Fruit fly (Drosophila melanogaster) whole organism, adult: ENCODE results near the gene rno.
A peak's percentile ranks its signal among the peaks of the same experiment; 100 is the strongest.

Source experiments
- CG11617 ChIP-seq: fragments of 200-800 bp; sonication (Bioruptor generic); optimal IDR thresholded peaks from 2 replicates; lab custom pipeline; 2017; ENCODE audit warnings: mild to moderate bottlenecking, missing biosample characterization, missing genetic modification reagents, missing genetic modification characterization
- CG12768 ChIP-seq: fragments of 200-800 bp; sonication (Bioruptor generic); optimal IDR thresholded peaks from 2 replicates; lab custom pipeline; 2017; ENCODE audit warnings: missing biosample characterization, missing genetic modification characterization, mild to moderate bottlenecking, moderate library complexity, missing genetic modification reagents
- CG14711 ChIP-seq: fragments of 200-800 bp; sonication (Bioruptor generic); optimal IDR thresholded peaks from 2 replicates; lab custom pipeline; 2018; ENCODE audit warnings: missing biosample characterization, mild to moderate bottlenecking, missing genetic modification characterization, moderate library complexity
- CG1620 ChIP-seq: fragments of 200-800 bp; sonication (Bioruptor generic); optimal IDR thresholded peaks from 2 replicates; lab custom pipeline; 2016; ENCODE audit warnings: missing biosample characterization, missing genetic modification characterization
- CG33017 ChIP-seq: fragments of 200-800 bp; sonication (Bioruptor generic); optimal IDR thresholded peaks from 2 replicates; lab custom pipeline; 2018; ENCODE audit warnings: missing biosample characterization, mild to moderate bottlenecking, missing genetic modification characterization, moderate library complexity
- CG5204 ChIP-seq: fragments of 200-800 bp; sonication (Bioruptor generic); optimal IDR thresholded peaks from 2 replicates; lab custom pipeline; 2016; ENCODE audit warnings: missing biosample characterization, missing genetic modification characterization
- CG7045 ChIP-seq: fragments of 200-800 bp; sonication (Bioruptor generic); optimal IDR thresholded peaks from 2 replicates; lab custom pipeline; 2017; ENCODE audit warnings: missing biosample characterization, mild to moderate bottlenecking, missing genetic modification characterization
- CG7101 ChIP-seq: fragments of 200-800 bp; sonication (Bioruptor generic); optimal IDR thresholded peaks from 2 replicates; lab custom pipeline; 2018; ENCODE audit warnings: missing biosample characterization, mild to moderate bottlenecking, missing genetic modification characterization, moderate library complexity
- Clk ChIP-seq: fragments of 200-800 bp; sonication (Bioruptor generic); optimal IDR thresholded peaks from 2 replicates; lab custom pipeline; 2017; ENCODE audit warnings: missing biosample characterization, missing genetic modification characterization
- Crg-1 ChIP-seq: fragments of 200-800 bp; sonication (Bioruptor generic); optimal IDR thresholded peaks from 2 replicates; lab custom pipeline; 2016; ENCODE audit warnings: missing biosample characterization, missing genetic modification characterization
- Hr96 ChIP-seq: fragments of 200-800 bp; sonication (Bioruptor generic); optimal IDR thresholded peaks from 2 replicates; lab custom pipeline; 2016; ENCODE audit warnings: missing biosample characterization, missing genetic modification characterization
- Mnt ChIP-seq: fragments of 200-800 bp; sonication (Bioruptor generic); optimal IDR thresholded peaks from 2 replicates; lab custom pipeline; 2016; ENCODE audit warnings: missing biosample characterization, mild to moderate bottlenecking, missing genetic modification characterization
- bab1 ChIP-seq: fragments of 200-800 bp; sonication (Bioruptor generic); optimal IDR thresholded peaks from 3 replicates; lab custom pipeline; 2019; ENCODE audit warnings: missing biosample characterization, mild to moderate bottlenecking, missing genetic modification characterization, moderate library complexity
- cic ChIP-seq: fragments of 200-800 bp; sonication (Bioruptor generic); optimal IDR thresholded peaks from 2 replicates; lab custom pipeline; 2017; ENCODE audit warnings: missing biosample characterization, mild to moderate bottlenecking, missing genetic modification characterization, moderate library complexity
- cnc ChIP-seq, 2 experiments: fragments of >200 bp; optimal IDR thresholded peaks; 2 replicates each; lab custom pipeline; 2017
- kay ChIP-seq: fragments of 200-800 bp; sonication (Bioruptor generic); peaks from one replicate; lab custom pipeline; 2016; ENCODE audit warnings: missing biosample characterization, missing genetic modification characterization, borderline replicate concordance
- ovo ChIP-seq: fragments of 200-800 bp; sonication (Bioruptor generic); optimal IDR thresholded peaks from 2 replicates; lab custom pipeline; 2016; ENCODE audit warnings: missing biosample characterization, missing genetic modification characterization
- pad ChIP-seq: fragments of 200-800 bp; sonication (Bioruptor generic); optimal IDR thresholded peaks from 3 replicates; lab custom pipeline; 2017; ENCODE audit warnings: missing biosample characterization, missing genetic modification characterization, mild to moderate bottlenecking, moderate library complexity, missing genetic modification reagents
- tj ChIP-seq: fragments of 200-800 bp; sonication (Bioruptor generic); optimal IDR thresholded peaks from 3 replicates; lab custom pipeline; 2017; ENCODE audit warnings: missing biosample characterization, mild to moderate bottlenecking, missing genetic modification characterization, moderate library complexity
- toe ChIP-seq: fragments of 200-800 bp; sonication (Bioruptor generic); optimal IDR thresholded peaks from 2 replicates; lab custom pipeline; 2016; ENCODE audit warnings: missing biosample characterization, missing genetic modification characterization

Gene rno

DNA sequence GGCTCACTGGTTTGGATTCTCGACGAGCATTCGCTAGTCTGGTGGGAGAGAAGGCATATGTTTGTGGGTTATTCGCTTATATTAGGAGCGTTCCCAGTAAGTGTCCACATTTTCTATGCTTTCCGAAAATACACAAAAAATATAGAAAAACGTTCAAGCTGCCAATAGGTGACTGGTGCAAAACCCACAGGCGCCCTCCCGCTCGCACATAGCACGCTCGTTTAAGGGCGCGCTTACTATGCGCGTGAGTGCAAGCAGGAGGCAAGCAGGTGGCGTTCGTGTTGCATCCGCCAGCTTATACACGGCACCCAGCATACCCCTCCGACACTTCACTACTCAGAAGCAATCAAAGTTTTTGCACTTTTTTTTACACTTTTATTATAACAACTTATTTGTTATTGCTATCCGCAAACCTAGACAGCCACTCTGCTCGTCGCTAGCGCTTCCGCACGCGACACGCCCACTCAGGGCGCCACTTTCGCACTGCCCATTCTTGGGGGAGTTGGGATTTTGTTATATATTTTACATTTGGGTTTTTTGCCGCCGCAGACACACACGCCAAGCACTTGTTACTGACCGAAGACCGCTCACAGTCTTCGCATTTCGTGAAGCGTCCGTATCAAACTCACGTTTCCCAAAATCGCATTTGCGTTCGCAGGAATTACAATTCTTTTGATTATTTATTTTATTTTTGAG is 364 bp downstream of the rno start:
- peak; percentile 43 for TF ChIP-seq CG1620 (GFP tag; lab: Kevin White, UChicago)
- TF ChIP-seq kay (GFP tag; lab: Kevin White, UChicago), result no peak
- peak; percentile 97 for TF ChIP-seq pad (GFP tag; lab: Kevin White, UChicago)
- peak; percentile 44 for TF ChIP-seq Crg-1
- TF ChIP-seq Mnt, result peak; percentile 98
- peak; percentile 77 for TF ChIP-seq cic (GFP tag; lab: Kevin White, UChicago)
- TF ChIP-seq Clk, result no peak
- TF ChIP-seq bab1 (GFP tag; lab: Kevin White, UChicago), result peak; percentile 19

DNA sequence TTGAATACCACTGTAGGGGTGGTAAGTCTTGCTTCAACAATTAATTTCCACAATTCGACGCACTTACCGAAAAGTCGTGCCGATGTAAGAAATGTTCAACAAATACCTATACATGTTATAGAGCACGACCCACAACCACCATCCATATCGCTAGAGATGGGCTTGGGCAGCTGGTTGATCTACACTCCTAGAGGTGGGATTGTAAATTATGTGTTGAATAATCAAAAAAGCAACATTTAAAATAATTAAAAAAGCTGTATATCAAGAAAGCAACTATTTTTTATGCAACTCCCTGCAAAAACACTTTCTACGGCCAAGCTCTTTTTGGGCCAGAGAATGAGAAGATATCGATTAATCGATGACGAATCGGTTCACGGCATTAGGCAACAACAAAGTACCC is 15.3 kb downstream of the rno start, which contains the start of the genes CG34140, Mkp and Mtch:
Gene CG34140 (minus strand): TSS at position 174 of the 400 bp plus-strand sequence.
Gene Mkp (minus strand): TSS at position 290 of the 400 bp plus-strand sequence.
Gene Mtch (plus strand): TSS at position 376 of the 400 bp plus-strand sequence.
- TF ChIP-seq toe (GFP tag; lab: Kevin White, UChicago) (no peak), bab1 (GFP tag; lab: Kevin White, UChicago) (peak; percentile 92), cic (GFP tag; lab: Kevin White, UChicago) (peak; percentile 47), cnc (optimal IDR thresholded peaks at IDR 0.05; lab: Kevin White, UChicago) (no peak), tj (GFP tag; lab: Kevin White, UChicago) (peak; percentile 75), ovo (GFP tag; lab: Kevin White, UChicago) (peak; percentile 78), Hr96 (GFP tag; lab: Kevin White, UChicago) (peak; percentile 92), Mnt (peak; percentile 88), CG1620 (GFP tag; lab: Kevin White, UChicago) (peak; percentile 91), CG11617 (GFP tag; lab: Kevin White, UChicago) (peak; percentile 92), CG14711 (tag; lab: Kevin White, UChicago) (peak; percentile 86), Crg-1 (peak; percentile 93), pad (GFP tag; lab: Kevin White, UChicago) (peak; percentile 68), Clk (peak; percentile 71), CG7101 (tag; lab: Kevin White, UChicago) (peak; percentile 86), kay (GFP tag; lab: Kevin White, UChicago) (peak; percentile 73), CG5204 (GFP tag; lab: Kevin White, UChicago) (no peak), CG12768 (GFP tag; lab: Kevin White, UChicago) (peak; percentile 63), CG33017 (tag; lab: Kevin White, UChicago) (peak; percentile 70), CG7045 (GFP tag; lab: Kevin White, UChicago) (peak; percentile 69)

DNA sequence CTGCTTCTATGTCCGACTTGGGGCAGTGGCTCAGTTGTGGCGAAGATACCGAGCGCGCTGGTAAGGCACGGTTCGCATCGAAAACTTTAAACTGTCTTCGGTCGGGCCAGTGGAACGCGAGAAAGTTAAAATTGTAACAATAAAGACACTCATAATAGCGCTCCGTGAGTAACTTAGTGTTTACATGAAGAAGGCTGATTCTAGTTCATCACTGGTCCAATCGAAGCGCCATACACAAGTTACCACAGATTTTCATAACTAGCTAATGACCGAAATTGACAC is 19.4 kb downstream of the rno start:
- TF ChIP-seq cnc (optimal IDR thresholded peaks at IDR 0.05; lab: Kevin White, UChicago) (no peak), cic (GFP tag; lab: Kevin White, UChicago) (no peak), CG12768 (GFP tag; lab: Kevin White, UChicago) (no peak), pad (GFP tag; lab: Kevin White, UChicago) (no peak), kay (GFP tag; lab: Kevin White, UChicago) (no peak), toe (GFP tag; lab: Kevin White, UChicago) (no peak), bab1 (GFP tag; lab: Kevin White, UChicago) (no peak), CG14711 (tag; lab: Kevin White, UChicago) (no peak)

DNA sequence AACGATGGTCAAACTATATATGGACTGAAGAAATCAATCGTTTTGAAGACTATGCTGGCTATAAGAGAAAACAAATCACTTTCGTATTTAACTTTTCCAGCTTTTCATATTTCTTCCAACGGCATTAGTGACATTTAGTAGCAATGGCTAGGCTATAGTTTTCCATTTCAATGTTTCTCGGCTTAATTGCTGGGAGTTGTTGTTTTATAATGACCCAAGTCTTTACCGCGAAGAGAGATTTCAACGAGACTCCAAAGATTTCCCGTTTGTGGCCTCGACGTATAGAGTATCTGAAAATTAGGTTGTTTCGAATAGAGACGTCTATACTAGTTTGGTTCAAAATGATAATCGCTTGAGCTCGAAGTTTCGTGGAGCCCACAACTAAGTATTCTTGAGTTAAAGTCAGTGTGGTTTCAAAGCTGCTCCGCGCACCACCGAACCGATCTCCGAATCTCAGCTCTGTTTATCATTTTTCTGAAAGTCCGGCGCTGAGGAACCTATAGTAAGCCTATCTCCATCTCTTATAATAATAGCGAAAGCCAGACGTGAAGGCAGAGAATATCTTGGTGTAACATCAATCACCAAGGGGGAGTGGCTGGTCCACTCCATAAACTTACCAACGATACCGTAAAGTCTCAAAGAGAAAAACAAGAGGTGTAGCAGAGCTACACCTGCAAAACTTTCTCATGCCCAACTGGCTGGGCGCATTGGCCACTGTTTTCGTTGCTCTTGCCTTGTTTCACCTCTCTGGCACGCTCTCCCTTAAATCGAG is 19.9 kb downstream of the rno start, which contains the start of gene CG13875:
Gene CG13875 (plus strand): TSS at position 434 of the 772 bp plus-strand sequence.
- TF ChIP-seq CG7045 (GFP tag; lab: Kevin White, UChicago), result no peak
- no peak for TF ChIP-seq CG33017 (tag; lab: Kevin White, UChicago)
- no peak for TF ChIP-seq CG5204 (GFP tag; lab: Kevin White, UChicago)
- no peak for TF ChIP-seq Hr96 (GFP tag; lab: Kevin White, UChicago)
- TF ChIP-seq CG14711 (tag; lab: Kevin White, UChicago), result no peak
- TF ChIP-seq CG7101 (tag; lab: Kevin White, UChicago), result no peak
- TF ChIP-seq toe (GFP tag; lab: Kevin White, UChicago), result no peak
- TF ChIP-seq kay (GFP tag; lab: Kevin White, UChicago), result no peak
- no peak for TF ChIP-seq tj (GFP tag; lab: Kevin White, UChicago)
- TF ChIP-seq CG11617 (GFP tag; lab: Kevin White, UChicago), result no peak
- no peak for TF ChIP-seq Crg-1
- TF ChIP-seq cic (GFP tag; lab: Kevin White, UChicago), result no peak
- no peak for TF ChIP-seq pad (GFP tag; lab: Kevin White, UChicago)
- TF ChIP-seq Mnt, result no peak
- TF ChIP-seq Clk, result no peak

DNA sequence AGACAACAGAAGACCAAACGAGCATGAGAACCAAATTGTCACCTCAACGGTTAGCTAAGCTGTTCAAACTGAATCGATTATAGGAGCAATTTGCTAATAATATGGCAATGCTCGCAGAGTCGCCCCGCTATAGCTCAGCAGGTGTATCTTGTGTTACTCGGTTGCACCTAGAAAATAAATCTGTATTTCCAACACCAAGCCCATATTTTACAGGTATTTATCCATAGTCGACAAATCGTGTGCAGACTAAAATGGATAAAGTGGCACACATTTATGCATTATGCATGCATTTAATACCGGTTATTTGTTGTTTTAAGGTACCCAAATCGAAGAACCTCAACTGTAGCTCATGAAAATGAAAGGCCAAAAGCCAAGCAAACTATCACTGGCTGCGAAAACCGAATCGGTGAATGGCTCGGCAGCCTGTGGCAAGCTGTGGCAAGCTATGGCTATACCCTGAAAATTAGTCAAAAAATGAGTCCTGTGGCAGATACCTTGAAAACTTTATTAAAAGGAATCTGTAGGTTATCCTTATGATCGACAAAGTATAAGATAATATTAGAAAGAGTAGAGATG is 20.6 kb downstream of the rno start, which contains the start of gene Vdup1:
Gene Vdup1 (minus strand): TSS at position 51 of the 576 bp plus-strand sequence.
- TF ChIP-seq Clk, result no peak
- no peak for TF ChIP-seq cnc (optimal IDR thresholded peaks at IDR 0.05; lab: Kevin White, UChicago)
- TF ChIP-seq toe (GFP tag; lab: Kevin White, UChicago), result no peak
- TF ChIP-seq CG11617 (GFP tag; lab: Kevin White, UChicago), result no peak
- no peak for TF ChIP-seq tj (GFP tag; lab: Kevin White, UChicago)
- no peak for TF ChIP-seq CG12768 (GFP tag; lab: Kevin White, UChicago)
- no peak for TF ChIP-seq cic (GFP tag; lab: Kevin White, UChicago)
- no peak for TF ChIP-seq CG14711 (tag; lab: Kevin White, UChicago)
- TF ChIP-seq pad (GFP tag; lab: Kevin White, UChicago), result no peak
- no peak for TF ChIP-seq CG7101 (tag; lab: Kevin White, UChicago)
- no peak for TF ChIP-seq CG7045 (GFP tag; lab: Kevin White, UChicago)
- TF ChIP-seq ovo (GFP tag; lab: Kevin White, UChicago), result no peak
- TF ChIP-seq Crg-1, result no peak
- TF ChIP-seq Hr96 (GFP tag; lab: Kevin White, UChicago), result no peak
- TF ChIP-seq CG1620 (GFP tag; lab: Kevin White, UChicago), result no peak
- no peak for TF ChIP-seq bab1 (GFP tag; lab: Kevin White, UChicago)
- no peak for TF ChIP-seq Mnt
